Fruit fly (Drosophila melanogaster) whole organism, prepupa: Measurements from ENCODE around the gene CG42342.
A peak's percentile ranks its signal among the peaks of the same experiment; 100 is the strongest.

Experiments
- Blimp-1 ChIP-seq: fragments of 200-800 bp; sonication (Bioruptor generic); optimal IDR thresholded peaks from 3 replicates; lab custom pipeline; 2017; ENCODE audit warnings: missing biosample characterization, missing genetic modification characterization, mild to moderate bottlenecking, moderate library complexity, missing genetic modification reagents
- CG10631 ChIP-seq: fragments of 200-800 bp; sonication (Bioruptor generic); optimal IDR thresholded peaks from 2 replicates; lab custom pipeline; 2016; ENCODE audit warnings: missing biosample characterization, missing genetic modification characterization
- CG10669 ChIP-seq: fragments of 200-800 bp; sonication (Bioruptor generic); optimal IDR thresholded peaks from 3 replicates; lab custom pipeline; 2018; ENCODE audit warnings: missing biosample characterization, mild to moderate bottlenecking, missing genetic modification characterization, moderate library complexity
- CG11294 ChIP-seq: fragments of 200-800 bp; sonication (Bioruptor generic); IDR thresholded peaks from 2 replicates; pipeline ENCODE4 v1.3.6; 2022; ENCODE audit warnings: missing biosample characterization, missing genetic modification characterization
- CG3032 ChIP-seq: fragments of 200-800 bp; optimal IDR thresholded peaks from 2 replicates; lab custom pipeline; 2019; ENCODE audit warnings: missing biosample characterization, mild to moderate bottlenecking, missing genetic modification characterization, moderate library complexity
- CG31627 ChIP-seq: fragments of 200-800 bp; sonication (Bioruptor generic); optimal IDR thresholded peaks from 3 replicates; lab custom pipeline; 2016; ENCODE audit warnings: missing biosample characterization, missing genetic modification characterization
- CG34406 ChIP-seq: fragments of 200-800 bp; sonication (Bioruptor generic); optimal IDR thresholded peaks from 3 replicates; lab custom pipeline; 2016; ENCODE audit warnings: missing biosample characterization, missing genetic modification characterization
- CG3919 ChIP-seq: fragments of 200-800 bp; sonication (Bioruptor generic); optimal IDR thresholded peaks from 3 replicates; lab custom pipeline; 2016; ENCODE audit warnings: missing biosample characterization, missing genetic modification characterization
- CG4318 ChIP-seq: fragments of 200-800 bp; sonication (Bioruptor generic); optimal IDR thresholded peaks from 3 replicates; lab custom pipeline; 2017; ENCODE audit warnings: missing biosample characterization, mild to moderate bottlenecking, missing genetic modification characterization
- CG6276 ChIP-seq: fragments of 200-800 bp; sonication (Bioruptor generic); optimal IDR thresholded peaks from 2 replicates; lab custom pipeline; 2017; ENCODE audit warnings: missing biosample characterization, mild to moderate bottlenecking, missing genetic modification characterization
- CG7368 ChIP-seq: fragments of 200-800 bp; sonication (Bioruptor generic); optimal IDR thresholded peaks from 3 replicates; lab custom pipeline; 2016; ENCODE audit warnings: missing biosample characterization, missing genetic modification characterization
- CG8632 ChIP-seq: fragments of 200-800 bp; sonication (Bioruptor generic); optimal IDR thresholded peaks from 3 replicates; lab custom pipeline; 2016; ENCODE audit warnings: missing biosample characterization, missing genetic modification characterization
- Ets21C ChIP-seq: fragments of 200-800 bp; sonication (Bioruptor generic); optimal IDR thresholded peaks from 3 replicates; lab custom pipeline; 2016; ENCODE audit warnings: missing biosample characterization, missing genetic modification characterization
- Ets96B ChIP-seq: fragments of 200-800 bp; optimal IDR thresholded peaks from 2 replicates; lab custom pipeline; 2019; ENCODE audit warnings: missing biosample characterization, mild to moderate bottlenecking, missing genetic modification characterization, moderate library complexity
- Gug ChIP-seq: fragments of 200-800 bp; sonication (Bioruptor generic); IDR thresholded peaks from 2 replicates; pipeline ENCODE4 v1.3.6; 2022; ENCODE audit warnings: missing biosample characterization, missing genetic modification characterization
- Hr38 ChIP-seq: sonication (Bioruptor generic); optimal IDR thresholded peaks from 2 replicates; lab custom pipeline; 2016; ENCODE audit warnings: missing biosample characterization, missing genetic modification characterization
- Hr39 ChIP-seq: fragments of 200-800 bp; sonication (Bioruptor generic); optimal IDR thresholded peaks from 2 replicates; lab custom pipeline; 2016; ENCODE audit warnings: missing biosample characterization, missing genetic modification characterization
- Hr4 ChIP-seq: fragments of 200-800 bp; sonication (Bioruptor generic); optimal IDR thresholded peaks from 3 replicates; lab custom pipeline; 2016; ENCODE audit warnings: missing biosample characterization, missing genetic modification characterization
- Lpt ChIP-seq: fragments of 200-800 bp; sonication (Bioruptor generic); optimal IDR thresholded peaks from 3 replicates; lab custom pipeline; 2016; ENCODE audit warnings: missing biosample characterization, missing genetic modification characterization
- OdsH ChIP-seq: fragments of 200-800 bp; sonication (Bioruptor generic); optimal IDR thresholded peaks from 3 replicates; lab custom pipeline; 2016; ENCODE audit warnings: missing biosample characterization, missing genetic modification characterization
- Smox ChIP-seq: fragments of 200-800 bp; sonication (Bioruptor generic); optimal IDR thresholded peaks from 3 replicates; lab custom pipeline; 2016; ENCODE audit warnings: missing biosample characterization, missing genetic modification characterization
- Sox102F ChIP-seq: fragments of 200-800 bp; sonication (Bioruptor generic); optimal IDR thresholded peaks from 2 replicates; lab custom pipeline; 2016; ENCODE audit warnings: missing biosample characterization, mild to moderate bottlenecking, missing genetic modification characterization
- achi ChIP-seq: fragments of 200-800 bp; sonication (Bioruptor generic); optimal IDR thresholded peaks from 3 replicates; lab custom pipeline; 2016; ENCODE audit warnings: missing biosample characterization, missing genetic modification characterization
- acj6 ChIP-seq: fragments of 200-800 bp; sonication (Bioruptor generic); optimal IDR thresholded peaks from 3 replicates; lab custom pipeline; 2016; ENCODE audit warnings: missing biosample characterization, missing genetic modification characterization
- dac ChIP-seq: fragments of 200-800 bp; sonication (Bioruptor generic); optimal IDR thresholded peaks from 2 replicates; lab custom pipeline; 2017; ENCODE audit warnings: missing biosample characterization, mild to moderate bottlenecking, missing genetic modification characterization
- esn ChIP-seq: fragments of 200-800 bp; sonication (Bioruptor generic); optimal IDR thresholded peaks from 2 replicates; lab custom pipeline; 2016; ENCODE audit warnings: missing biosample characterization, mild to moderate bottlenecking, missing genetic modification characterization, moderate library complexity
- fd59A ChIP-seq: fragments of 200-800 bp; sonication (Bioruptor generic); optimal IDR thresholded peaks from 2 replicates; lab custom pipeline; 2017; ENCODE audit warnings: missing biosample characterization, mild to moderate bottlenecking, missing genetic modification characterization, missing genetic modification reagents
- fkh ChIP-seq: fragments of 200-800 bp; sonication (Bioruptor generic); optimal IDR thresholded peaks from 3 replicates; lab custom pipeline; 2017; ENCODE audit warnings: missing biosample characterization, mild to moderate bottlenecking, missing genetic modification characterization, moderate library complexity
- lz ChIP-seq: fragments of 200-800 bp; sonication (Bioruptor generic); optimal IDR thresholded peaks from 3 replicates; lab custom pipeline; 2016; ENCODE audit warnings: missing biosample characterization, missing genetic modification characterization
- net ChIP-seq: fragments of 200-800 bp; sonication (Bioruptor generic); optimal IDR thresholded peaks from 3 replicates; lab custom pipeline; 2016; ENCODE audit warnings: missing biosample characterization, missing genetic modification characterization
- spab ChIP-seq: fragments of 200-800 bp; sonication (Bioruptor generic); optimal IDR thresholded peaks from 2 replicates; lab custom pipeline; 2017; ENCODE audit warnings: missing biosample characterization, mild to moderate bottlenecking, missing genetic modification characterization, missing genetic modification reagents
- svp ChIP-seq: fragments of 200-800 bp; sonication (Bioruptor generic); peaks from one replicate; lab custom pipeline; 2016; ENCODE audit warnings: missing biosample characterization, missing genetic modification characterization
- topi ChIP-seq: fragments of 200-800 bp; sonication (Bioruptor generic); optimal IDR thresholded peaks from 3 replicates; lab custom pipeline; 2016; ENCODE audit warnings: missing biosample characterization, missing genetic modification characterization
- vri ChIP-seq: fragments of 200-800 bp; sonication (Bioruptor generic); optimal IDR thresholded peaks from 3 replicates; lab custom pipeline; 2016; ENCODE audit warnings: missing biosample characterization, mild to moderate bottlenecking, missing genetic modification characterization

CG42342 gene

DNA sequence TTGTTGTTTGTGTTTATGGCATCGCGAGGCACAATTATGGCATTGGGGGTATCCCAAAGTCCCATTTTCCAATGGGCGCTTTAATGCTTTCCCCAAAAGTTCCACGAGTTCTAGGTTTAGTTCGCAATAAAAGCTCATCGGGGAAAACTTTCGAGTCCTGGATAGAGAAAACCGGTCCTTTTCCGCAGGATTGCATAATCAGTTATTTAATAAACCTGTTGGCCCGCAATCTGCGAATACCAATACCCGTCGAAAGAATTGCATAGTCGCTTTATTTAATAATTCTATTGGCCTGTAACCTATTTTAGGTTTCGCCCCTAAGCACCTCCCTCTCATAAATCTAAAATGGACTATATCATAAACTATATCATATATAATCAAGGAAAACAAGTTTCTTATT, 103.4 kb downstream of the CG42342 start:
- TF ChIP-seq Gug (no peak), Hr38 (GFP tag; lab: Kevin White, UChicago) (no peak), CG4318 (no peak), CG34406 (GFP tag; lab: Kevin White, UChicago) (no peak), topi (GFP tag; lab: Kevin White, UChicago) (no peak), acj6 (GFP tag; lab: Kevin White, UChicago) (no peak)
- TF ChIP-seq, all 60 proteins: peak for 0

DNA sequence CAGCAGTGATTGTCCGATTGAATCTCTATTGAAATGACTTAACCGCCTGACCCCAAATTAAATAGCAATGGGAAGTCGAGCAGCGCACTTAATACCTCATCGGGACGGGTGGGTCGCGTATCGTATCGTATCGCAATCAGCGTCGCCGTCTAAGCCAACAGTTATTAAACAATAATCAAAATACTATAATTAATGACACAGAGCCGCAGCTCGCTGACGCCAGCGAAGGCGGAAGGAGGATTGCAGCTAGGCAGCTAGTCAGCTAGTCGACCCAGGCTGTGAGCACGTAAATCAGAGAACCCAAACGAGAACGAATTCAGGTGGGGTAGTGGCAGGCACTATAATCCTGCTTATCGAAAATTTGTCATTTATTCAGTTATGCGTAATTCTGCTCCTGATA, 106.3 kb downstream of the CG42342 start, which contains the start of gene NPF:
TSS of gene NPF (plus strand) at position 301 of the 400 bp plus-strand sequence.
- TF ChIP-seq OdsH (GFP tag; lab: Kevin White, UChicago) (no peak), net (GFP tag; lab: Kevin White, UChicago) (no peak), CG7368 (no peak), fkh (GFP tag; lab: Kevin White, UChicago) (no peak), esn (no peak), Hr4 (GFP tag; lab: Kevin White, UChicago) (no peak), CG10669 (GFP tag; lab: Kevin White, UChicago) (no peak), CG4318 (no peak), achi (no peak), CG3032 (tag; lab: Kevin White, UChicago) (no peak), topi (GFP tag; lab: Kevin White, UChicago) (no peak), dac (no peak), vri (GFP tag; lab: Kevin White, UChicago) (no peak), Ets21C (GFP tag; lab: Kevin White, UChicago) (no peak), Sox102F (GFP tag; lab: Kevin White, UChicago) (no peak), CG6276 (GFP tag; lab: Kevin White, UChicago) (no peak), Ets96B (tag; lab: Kevin White, UChicago) (no peak)

DNA sequence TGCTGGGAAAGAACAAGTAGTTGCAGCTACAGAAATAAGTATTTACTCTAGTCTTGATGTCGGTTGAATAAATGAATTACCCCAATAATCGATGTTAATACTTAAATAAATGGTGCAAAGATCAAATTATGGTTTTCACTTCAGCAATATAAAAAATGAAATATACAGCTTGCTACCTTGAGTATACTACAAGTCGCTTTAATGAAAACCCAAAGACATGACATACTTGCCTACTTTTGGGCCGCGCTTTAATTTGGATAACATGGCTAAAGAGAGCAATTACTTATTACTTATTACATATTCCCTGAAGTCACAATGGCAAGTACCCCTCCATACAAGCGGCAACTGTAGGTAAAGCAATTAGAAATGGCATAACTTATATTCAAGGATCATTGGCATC, 108.7 kb downstream of the CG42342 start:
- no peak for TF ChIP-seq CG31627 (GFP tag; lab: Kevin White, UChicago)
- TF ChIP-seq CG8632 (GFP tag; lab: Kevin White, UChicago) = no peak
- TF ChIP-seq Ets96B (tag; lab: Kevin White, UChicago) = no peak
- TF ChIP-seq svp = peak; percentile 66

DNA sequence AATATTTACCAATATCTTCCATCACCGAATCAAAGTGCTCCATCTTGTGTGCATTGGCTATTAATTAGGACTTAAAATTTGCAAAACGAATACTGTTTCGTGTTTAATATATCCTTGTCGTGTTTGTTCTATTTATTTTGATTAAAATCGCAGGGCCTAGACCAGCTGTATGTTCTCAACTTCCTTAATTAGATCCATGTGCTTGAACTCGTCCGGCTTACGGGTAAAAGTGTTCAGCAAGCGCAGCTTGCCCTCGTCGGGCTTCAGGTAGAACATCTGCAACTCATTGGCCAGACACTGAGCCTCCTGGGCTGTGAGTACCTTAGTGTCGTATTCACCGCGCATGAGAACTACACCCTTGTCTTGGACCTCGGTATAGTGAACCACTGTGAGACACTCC, 110.7 kb downstream of the CG42342 start, which contains the start of gene CG12783:
TSS of gene CG12783 (minus strand) at position 101 of the 400 bp plus-strand sequence.
- no peak for TF ChIP-seq CG34406 (GFP tag; lab: Kevin White, UChicago)
- no peak for TF ChIP-seq CG10631
- TF ChIP-seq spab = no peak
- TF ChIP-seq Ets96B (tag; lab: Kevin White, UChicago) = no peak
- TF ChIP-seq Lpt = no peak
- no peak for TF ChIP-seq lz (GFP tag; lab: Kevin White, UChicago)
- no peak for TF ChIP-seq vri (GFP tag; lab: Kevin White, UChicago)
- TF ChIP-seq fd59A (GFP tag; lab: Kevin White, UChicago) = no peak
- TF ChIP-seq svp = no peak
- TF ChIP-seq topi (GFP tag; lab: Kevin White, UChicago) = no peak
- TF ChIP-seq dac = no peak
- TF ChIP-seq CG3919 (GFP tag; lab: Kevin White, UChicago) = no peak
- TF ChIP-seq CG3032 (tag; lab: Kevin White, UChicago) = no peak
- TF ChIP-seq, all 60 proteins: peak for 0

DNA sequence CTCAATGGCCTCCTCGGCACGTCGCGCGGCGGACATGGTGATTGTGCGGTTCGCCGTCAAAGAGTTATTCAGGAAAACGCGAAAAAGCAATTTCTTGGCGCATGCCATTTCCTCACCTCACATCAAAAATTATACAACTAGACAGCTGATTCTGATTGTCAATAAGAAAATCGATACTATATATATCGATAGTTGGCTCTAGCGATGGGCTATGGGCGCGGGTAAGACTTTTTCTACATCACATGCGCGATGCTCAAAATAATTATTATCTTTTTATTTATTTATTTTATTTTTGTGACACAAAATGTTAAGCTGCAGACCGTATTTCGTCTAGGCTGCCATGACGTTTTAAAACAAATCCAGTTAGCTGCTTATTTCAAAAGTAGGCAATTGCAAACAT, 111.7 kb downstream of the CG42342 start, which contains the start of gene CG10340:
TSS of gene CG10340 (minus strand) at position 151 of the 400 bp plus-strand sequence.
- no peak for TF ChIP-seq svp
- no peak for TF ChIP-seq net (GFP tag; lab: Kevin White, UChicago)
- peak; percentile 40 for TF ChIP-seq achi
- no peak for TF ChIP-seq Blimp-1 (GFP tag; lab: Kevin White, UChicago)
- no peak for TF ChIP-seq CG34406 (GFP tag; lab: Kevin White, UChicago)

DNA sequence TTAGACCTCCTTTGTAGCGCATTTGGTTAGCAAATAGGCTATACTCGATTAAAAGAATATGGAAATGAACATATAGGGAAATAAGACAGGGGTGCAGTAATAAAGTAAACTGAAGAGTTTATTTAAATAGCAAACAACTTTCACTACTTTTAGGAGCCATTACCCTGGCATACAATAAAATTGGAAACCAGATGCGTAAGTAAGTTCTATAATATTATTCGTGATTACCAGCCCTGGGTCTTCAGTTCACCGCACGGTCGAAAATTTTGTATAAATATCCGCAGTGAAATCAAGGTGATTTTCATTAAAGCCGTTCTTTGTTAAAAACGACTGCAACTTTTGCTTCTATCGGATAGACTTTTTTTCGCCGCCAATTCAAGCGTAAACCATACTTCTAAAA, 112.4 kb downstream of the CG42342 start, which contains the start of gene CG17562:
TSS of gene CG17562 (plus strand) at position 301 of the 400 bp plus-strand sequence.
- TF ChIP-seq Smox (GFP tag; lab: Kevin White, UChicago) (no peak), CG11294 (no peak), Hr39 (no peak)
